Worm (Caenorhabditis elegans): ENCODE data around the gene W07G4.2.

- no peak for TF ChIP-seq ref-1 (GFP tag; conservative IDR thresholded peaks at IDR 0.05)
- no peak for TF ChIP-seq flt-1 (GFP tag; IDR thresholded peaks at IDR 0.05)
- TF ChIP-seq ztf-23 (GFP tag; IDR thresholded peaks at IDR 0.05) = no peak
- TF ChIP-seq tab-1 (GFP tag; IDR thresholded peaks at IDR 0.05) = no peak
- TF ChIP-seq ztf-29 (GFP tag; IDR thresholded peaks at IDR 0.05) = no peak
These were observed 17.3 kb upstream of the W07G4.2 start, which contains the start of gene srr-1 for ce11 chrV:13053635-13054034.

All from whole organism, midembryonic.